Fruit fly (Drosophila melanogaster): ENCODE measurements around the gene IntS6.

IntS6 gene

DNA sequence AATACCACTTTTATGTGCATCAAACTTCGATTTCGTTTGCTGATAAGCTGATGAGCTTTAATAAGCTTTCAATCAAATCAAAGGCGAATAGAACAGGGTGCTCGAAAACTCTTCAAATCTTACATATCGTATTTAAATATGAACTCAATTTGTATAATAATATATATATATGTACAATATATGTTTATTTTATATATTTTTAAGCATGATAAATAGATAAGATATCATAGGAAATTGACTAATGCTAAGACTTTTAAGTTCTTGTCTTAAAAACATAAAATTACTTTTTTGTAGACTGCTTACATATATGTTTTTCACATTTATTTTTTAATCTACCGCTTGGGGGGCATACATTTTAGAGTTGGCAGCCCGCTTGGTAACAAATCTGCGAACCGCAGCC, 4.9 kb upstream of the IntS6 start, which contains the start of gene CG15772:
TSS of gene CG15772 (plus strand) at position 301 of the 400 bp plus-strand sequence.
- no peak for TF ChIP-seq Hr4 (GFP tag; optimal IDR thresholded peaks at IDR 0.05)
- TF ChIP-seq Gug (GFP tag; IDR thresholded peaks at IDR 0.05) = no peak
- no peak for TF ChIP-seq acj6 (GFP tag; optimal IDR thresholded peaks at IDR 0.05)
- no peak for TF ChIP-seq CG8319 (GFP tag; optimal IDR thresholded peaks at IDR 0.05)
- no peak for TF ChIP-seq esn (GFP tag; optimal IDR thresholded peaks at IDR 0.05)
- TF ChIP-seq dsx (GFP tag; optimal IDR thresholded peaks at IDR 0.05; ENCODE audit: poor library complexity, severe bottlenecking) = no peak
- no peak for TF ChIP-seq CG4318 (GFP tag; optimal IDR thresholded peaks at IDR 0.05)
- no peak for TF ChIP-seq CG11294 (GFP tag; IDR thresholded peaks at IDR 0.05)
- TF ChIP-seq OdsH (GFP tag; optimal IDR thresholded peaks at IDR 0.05) = no peak
- TF ChIP-seq CG6854 (GFP tag; optimal IDR thresholded peaks at IDR 0.05) = no peak
- no peak for TF ChIP-seq CG10669 (GFP tag; optimal IDR thresholded peaks at IDR 0.05)
- no peak for TF ChIP-seq Eip93F (GFP tag; optimal IDR thresholded peaks at IDR 0.05)
- no peak for TF ChIP-seq CG9139 (GFP tag; optimal IDR thresholded peaks at IDR 0.05)
- no peak for TF ChIP-seq CG8632 (GFP tag; optimal IDR thresholded peaks at IDR 0.05)

DNA sequence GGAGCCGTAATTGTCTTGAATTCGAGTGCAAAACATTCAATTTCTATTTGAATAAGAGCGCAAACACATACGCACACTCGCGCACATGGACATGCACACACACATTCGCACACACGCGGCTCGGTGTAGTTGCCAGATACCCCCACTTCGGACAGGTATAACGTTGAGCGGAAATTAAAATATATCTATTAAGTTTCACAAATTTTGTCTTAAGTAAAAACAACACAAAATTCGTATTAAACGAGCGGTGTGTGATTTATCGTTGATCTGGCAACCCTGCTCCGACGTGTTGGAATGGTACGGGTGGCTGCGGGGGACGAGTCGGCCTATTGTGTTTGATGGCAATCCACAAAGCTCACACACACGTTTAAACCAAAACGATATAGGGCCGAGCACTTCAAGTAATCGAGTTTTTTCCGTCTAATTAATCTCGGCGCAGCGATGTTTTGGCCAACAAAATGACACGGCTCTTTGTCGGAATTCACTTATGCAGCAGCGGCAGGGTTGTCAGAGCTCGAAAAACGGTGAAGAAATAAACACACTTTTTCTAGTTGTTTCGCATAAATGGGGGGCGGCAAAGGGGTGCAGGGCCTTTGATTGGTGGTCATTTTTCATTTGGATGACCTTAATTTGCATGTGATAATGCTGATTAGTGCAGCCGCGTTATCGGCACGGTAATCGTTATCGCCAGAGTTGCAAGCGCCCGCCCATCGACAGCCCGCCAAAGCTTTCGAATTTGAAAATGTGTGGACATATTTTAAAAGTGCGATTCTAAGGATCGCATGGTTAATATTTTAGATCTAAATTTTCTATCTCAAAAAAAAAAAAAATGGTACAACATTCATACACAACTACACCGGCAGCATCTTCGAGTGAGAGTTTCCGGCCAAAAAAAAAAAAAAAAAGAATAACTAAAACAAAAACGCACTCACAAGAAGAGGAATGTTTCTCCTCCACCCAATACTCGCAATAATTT, 926 bp downstream of the IntS6 start:
- TF ChIP-seq net (GFP tag; optimal IDR thresholded peaks at IDR 0.05) (peak; percentile 66), Met (GFP tag; optimal IDR thresholded peaks at IDR 0.05) (peak; percentile 74), CG16779 (tag; optimal IDR thresholded peaks at IDR 0.05) (peak; percentile 43), CG4318 (GFP tag; optimal IDR thresholded peaks at IDR 0.05) (peak; percentile 58), fd85E (GFP tag; optimal IDR thresholded peaks at IDR 0.05) (peak; percentile 17), dsx (GFP tag; optimal IDR thresholded peaks at IDR 0.05; ENCODE audit: poor library complexity, severe bottlenecking) (peak; percentile 48), CG6854 (GFP tag; optimal IDR thresholded peaks at IDR 0.05) (no peak), CG6163 (GFP tag; IDR thresholded peaks at IDR 0.05) (peak; percentile 90), lz (GFP tag; optimal IDR thresholded peaks at IDR 0.05) (peak; percentile 76), CG8319 (GFP tag; optimal IDR thresholded peaks at IDR 0.05) (peak; percentile 33), Hr4 (GFP tag; optimal IDR thresholded peaks at IDR 0.05) (peak; percentile 72), salr (GFP tag; optimal IDR thresholded peaks at IDR 0.05) (peak; percentile 34 to 53), fkh (GFP tag; optimal IDR thresholded peaks at IDR 0.05) (peak; percentile 81), CG11902 (GFP tag; optimal IDR thresholded peaks at IDR 0.05) (peak; percentile 73), CG11294 (GFP tag; IDR thresholded peaks at IDR 0.05) (peak; percentile 60), Sox102F (GFP tag; optimal IDR thresholded peaks at IDR 0.05) (peak; percentile 65), CG34406 (GFP tag; optimal IDR thresholded peaks at IDR 0.05) (peak; percentile 77), eg (GFP tag; IDR thresholded peaks at IDR 0.05) (peak; percentile 88), CG8632 (GFP tag; optimal IDR thresholded peaks at IDR 0.05) (peak; percentile 55), CG7368 (GFP tag; optimal IDR thresholded peaks at IDR 0.05) (peak; percentile 53), Sox14 (GFP tag; optimal IDR thresholded peaks at IDR 0.05) (peak; percentile 81), svp (GFP tag) (peak; percentile 76), Ets21C (GFP tag; optimal IDR thresholded peaks at IDR 0.05) (peak; percentile 75), Sox15 (GFP tag; optimal IDR thresholded peaks at IDR 0.05) (peak; percentile 40), ss (GFP tag; optimal IDR thresholded peaks at IDR 0.05) (peak; percentile 45 to 72), Eip93F (GFP tag; optimal IDR thresholded peaks at IDR 0.05) (peak; percentile 56), CG8119 (GFP tag; IDR thresholded peaks at IDR 0.05) (peak; percentile 76), Lpt (GFP tag; optimal IDR thresholded peaks at IDR 0.05) (peak; percentile 58), CG6276 (GFP tag; optimal IDR thresholded peaks at IDR 0.05) (peak; percentile 79), CG32006 (GFP tag; optimal IDR thresholded peaks at IDR 0.05) (peak; percentile 79), CG10631 (GFP tag; optimal IDR thresholded peaks at IDR 0.05) (peak; percentile 75), CG11762 (GFP tag; optimal IDR thresholded peaks at IDR 0.05; ENCODE audit: insufficient read depth) (peak; percentile 38), pdm3 (GFP tag; optimal IDR thresholded peaks at IDR 0.05) (peak; percentile 83), Hr39 (GFP tag; optimal IDR thresholded peaks at IDR 0.05) (peak; percentile 65), Eip75B (GFP tag; optimal IDR thresholded peaks at IDR 0.05) (peak; percentile 61), CG3919 (GFP tag; optimal IDR thresholded peaks at IDR 0.05) (peak; percentile 67), spab (GFP tag; optimal IDR thresholded peaks at IDR 0.05) (peak; percentile 57), Blimp-1 (GFP tag; optimal IDR thresholded peaks at IDR 0.05) (peak; percentile 48), topi (GFP tag; optimal IDR thresholded peaks at IDR 0.05) (peak; percentile 74), CG31627 (GFP tag; optimal IDR thresholded peaks at IDR 0.05) (peak; percentile 71), CG10669 (GFP tag; optimal IDR thresholded peaks at IDR 0.05) (peak; percentile 69)
